Fruit fly (Drosophila melanogaster): ENCODE data around the gene smg.

The smg gene

DNA sequence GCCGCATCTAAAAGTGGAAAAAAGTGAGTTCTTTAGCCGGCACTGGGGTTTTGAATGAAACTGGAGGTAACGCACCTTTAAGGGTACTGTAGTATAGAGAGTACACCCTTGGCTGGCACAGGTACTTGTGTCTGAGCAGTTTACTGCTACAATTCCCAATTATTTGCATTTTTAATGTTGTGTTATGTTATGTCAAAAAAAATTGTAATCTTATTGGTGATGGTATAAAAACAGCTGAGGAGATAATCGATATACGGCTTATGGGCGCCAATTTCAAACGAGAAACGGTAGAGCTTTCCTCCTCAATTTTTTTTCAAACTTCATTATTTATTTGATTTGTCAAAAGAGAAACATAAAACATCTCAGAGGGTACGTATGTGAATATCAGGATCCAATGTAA is 33.3 kb downstream of the smg start, which contains the start of gene ValRS-m:
ValRS-m (minus strand) TSS at position 312 of the 400 bp plus-strand sequence.
- TF ChIP-seq bab1 (GFP tag; optimal IDR thresholded peaks at IDR 0.05), result no peak
- TF ChIP-seq CG11617 (GFP tag; optimal IDR thresholded peaks at IDR 0.05), result no peak
- no peak for TF ChIP-seq Mnt (GFP tag; optimal IDR thresholded peaks at IDR 0.05)
- no peak for TF ChIP-seq CG5204 (GFP tag; optimal IDR thresholded peaks at IDR 0.05)
- TF ChIP-seq ovo (GFP tag; optimal IDR thresholded peaks at IDR 0.05), result no peak
- no peak for TF ChIP-seq CG7045 (GFP tag; optimal IDR thresholded peaks at IDR 0.05)
- no peak for TF ChIP-seq Clk (GFP tag; optimal IDR thresholded peaks at IDR 0.05)
- no peak for TF ChIP-seq CG1620 (GFP tag; optimal IDR thresholded peaks at IDR 0.05)
- no peak for TF ChIP-seq CG33017 (tag; optimal IDR thresholded peaks at IDR 0.05)
- TF ChIP-seq CG7101 (tag; optimal IDR thresholded peaks at IDR 0.05), result no peak
- no peak for TF ChIP-seq CG14711 (tag; optimal IDR thresholded peaks at IDR 0.05)
- TF ChIP-seq toe (GFP tag; optimal IDR thresholded peaks at IDR 0.05), result no peak
- TF ChIP-seq Crg-1 (GFP tag; optimal IDR thresholded peaks at IDR 0.05), result no peak
- no peak for TF ChIP-seq tj (GFP tag; optimal IDR thresholded peaks at IDR 0.05)
- no peak for TF ChIP-seq kay (GFP tag; ENCODE audit: borderline replicate concordance)
- no peak for TF ChIP-seq Hr96 (GFP tag; optimal IDR thresholded peaks at IDR 0.05)

DNA sequence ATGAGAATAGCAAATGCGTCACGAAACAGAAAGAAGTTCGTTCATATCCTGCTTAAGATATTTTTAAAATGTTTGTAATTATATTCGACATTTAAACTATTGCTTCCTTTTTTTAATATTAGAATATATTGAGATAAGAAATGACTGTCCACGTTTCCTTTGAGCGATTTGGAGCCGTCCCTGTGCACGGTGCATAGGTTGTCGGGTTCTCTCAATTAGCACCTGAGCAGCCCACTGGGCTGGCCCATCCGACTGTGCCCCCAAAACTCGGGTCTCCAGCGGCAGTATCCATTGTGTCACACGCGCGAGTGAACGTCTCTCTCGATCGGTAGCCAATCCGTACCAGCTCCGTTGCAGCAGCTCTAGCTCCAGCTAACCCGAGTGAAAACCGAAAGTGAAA is 39.2 kb downstream of the smg start, which contains the start of gene CG13313:
CG13313 (plus strand) TSS at position 301 of the 400 bp plus-strand sequence.
- TF ChIP-seq CG7101 (tag; optimal IDR thresholded peaks at IDR 0.05) (no peak), CG14711 (tag; optimal IDR thresholded peaks at IDR 0.05) (no peak), CG12768 (GFP tag; optimal IDR thresholded peaks at IDR 0.05) (no peak), CG33017 (tag; optimal IDR thresholded peaks at IDR 0.05) (no peak)

DNA sequence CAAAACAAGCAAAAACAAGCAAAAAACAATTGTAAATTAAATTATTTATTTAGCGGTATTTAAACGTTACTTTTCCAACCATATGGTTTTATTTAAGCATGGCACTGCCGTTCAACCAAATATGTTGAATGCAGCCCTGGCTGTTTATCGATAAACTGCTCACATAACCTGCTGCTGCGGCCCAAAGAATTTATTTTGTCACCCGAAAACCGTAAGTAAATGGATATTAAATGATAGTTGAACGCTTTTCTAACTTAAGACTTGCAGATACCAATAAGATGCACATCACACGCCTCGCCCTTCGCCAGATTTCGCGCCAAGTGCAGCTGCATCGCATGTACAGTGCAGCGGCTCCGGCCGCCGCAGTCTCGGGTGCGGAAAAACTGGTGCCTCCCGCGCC is 41.1 kb downstream of the smg start, which contains the start of gene mRpL12:
mRpL12 (plus strand) TSS at position 123 of the 400 bp plus-strand sequence.
- TF ChIP-seq kay (GFP tag; ENCODE audit: borderline replicate concordance), result peak; percentile 4
- TF ChIP-seq Crg-1 (GFP tag; optimal IDR thresholded peaks at IDR 0.05), result no peak
- TF ChIP-seq Mnt (GFP tag; optimal IDR thresholded peaks at IDR 0.05), result peak; percentile 4

DNA sequence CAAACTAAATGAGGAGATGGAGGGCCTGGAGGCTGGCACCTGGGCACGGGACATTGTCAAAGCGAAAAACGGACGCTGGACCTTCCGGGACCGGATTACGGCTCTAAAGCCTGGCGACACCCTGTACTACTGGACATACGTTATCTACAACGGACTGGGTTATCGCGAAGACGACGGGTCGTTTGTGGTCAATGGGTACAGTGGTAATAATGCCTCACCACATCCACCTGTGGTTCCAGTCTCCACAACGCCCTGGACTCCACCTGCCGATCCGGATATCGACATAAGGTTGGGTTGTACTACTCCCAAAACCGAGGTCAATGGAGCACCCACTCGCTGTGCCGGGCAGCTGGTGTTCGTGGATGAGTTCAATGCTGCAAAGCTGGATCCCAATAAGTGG is 42.6 kb downstream of the smg start:
- TF ChIP-seq Hr96 (GFP tag; optimal IDR thresholded peaks at IDR 0.05) (no peak), CG14711 (tag; optimal IDR thresholded peaks at IDR 0.05) (no peak), CG1620 (GFP tag; optimal IDR thresholded peaks at IDR 0.05) (no peak), Mnt (GFP tag; optimal IDR thresholded peaks at IDR 0.05) (no peak), cic (GFP tag; optimal IDR thresholded peaks at IDR 0.05) (no peak), pad (GFP tag; optimal IDR thresholded peaks at IDR 0.05) (no peak), Clk (GFP tag; optimal IDR thresholded peaks at IDR 0.05) (no peak), CG12768 (GFP tag; optimal IDR thresholded peaks at IDR 0.05) (no peak), ovo (GFP tag; optimal IDR thresholded peaks at IDR 0.05) (no peak), Crg-1 (GFP tag; optimal IDR thresholded peaks at IDR 0.05) (no peak), CG5204 (GFP tag; optimal IDR thresholded peaks at IDR 0.05) (no peak), CG33017 (tag; optimal IDR thresholded peaks at IDR 0.05) (no peak), cnc (optimal IDR thresholded peaks at IDR 0.05) (no peak), tj (GFP tag; optimal IDR thresholded peaks at IDR 0.05) (no peak)

DNA sequence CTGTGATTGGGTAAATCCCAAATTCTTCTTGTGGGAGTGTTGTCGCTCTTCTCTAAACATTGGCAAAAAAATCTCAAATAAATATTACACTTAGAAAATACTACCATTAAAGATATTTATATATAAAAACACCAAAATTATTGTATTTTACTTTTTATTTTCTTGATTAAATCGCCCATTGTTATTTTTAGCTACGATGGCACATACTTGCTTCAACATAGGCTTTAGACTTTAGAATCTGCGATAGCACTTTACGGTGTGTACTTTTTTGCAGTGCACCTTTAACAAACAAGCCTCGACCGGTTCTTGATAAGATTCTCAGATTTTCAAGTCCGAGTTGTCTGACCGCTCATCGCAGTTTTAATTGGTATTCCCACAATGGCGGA is 43.1 kb downstream of the smg start, which contains the start of gene GNBP3:
GNBP3 (plus strand) TSS at position 374 of the 386 bp plus-strand sequence.
- TF ChIP-seq CG14711 (tag; optimal IDR thresholded peaks at IDR 0.05) (peak; percentile 43), ovo (GFP tag; optimal IDR thresholded peaks at IDR 0.05) (no peak), CG7045 (GFP tag; optimal IDR thresholded peaks at IDR 0.05) (peak; percentile 44), pad (GFP tag; optimal IDR thresholded peaks at IDR 0.05) (no peak), CG7101 (tag; optimal IDR thresholded peaks at IDR 0.05) (peak; percentile 62), cic (GFP tag; optimal IDR thresholded peaks at IDR 0.05) (peak; percentile 10), CG1620 (GFP tag; optimal IDR thresholded peaks at IDR 0.05) (no peak), Crg-1 (GFP tag; optimal IDR thresholded peaks at IDR 0.05) (no peak), Mnt (GFP tag; optimal IDR thresholded peaks at IDR 0.05) (no peak), toe (GFP tag; optimal IDR thresholded peaks at IDR 0.05) (no peak), CG33017 (tag; optimal IDR thresholded peaks at IDR 0.05) (peak; percentile 76), CG5204 (GFP tag; optimal IDR thresholded peaks at IDR 0.05) (no peak), Hr96 (GFP tag; optimal IDR thresholded peaks at IDR 0.05) (no peak), tj (GFP tag; optimal IDR thresholded peaks at IDR 0.05) (no peak), cnc (optimal IDR thresholded peaks at IDR 0.05) (no peak), CG11617 (GFP tag; optimal IDR thresholded peaks at IDR 0.05) (no peak), bab1 (GFP tag; optimal IDR thresholded peaks at IDR 0.05) (no peak), CG12768 (GFP tag; optimal IDR thresholded peaks at IDR 0.05) (peak; percentile 71), kay (GFP tag; ENCODE audit: borderline replicate concordance) (peak; percentile 90), Clk (GFP tag; optimal IDR thresholded peaks at IDR 0.05) (peak; percentile 20)

DNA sequence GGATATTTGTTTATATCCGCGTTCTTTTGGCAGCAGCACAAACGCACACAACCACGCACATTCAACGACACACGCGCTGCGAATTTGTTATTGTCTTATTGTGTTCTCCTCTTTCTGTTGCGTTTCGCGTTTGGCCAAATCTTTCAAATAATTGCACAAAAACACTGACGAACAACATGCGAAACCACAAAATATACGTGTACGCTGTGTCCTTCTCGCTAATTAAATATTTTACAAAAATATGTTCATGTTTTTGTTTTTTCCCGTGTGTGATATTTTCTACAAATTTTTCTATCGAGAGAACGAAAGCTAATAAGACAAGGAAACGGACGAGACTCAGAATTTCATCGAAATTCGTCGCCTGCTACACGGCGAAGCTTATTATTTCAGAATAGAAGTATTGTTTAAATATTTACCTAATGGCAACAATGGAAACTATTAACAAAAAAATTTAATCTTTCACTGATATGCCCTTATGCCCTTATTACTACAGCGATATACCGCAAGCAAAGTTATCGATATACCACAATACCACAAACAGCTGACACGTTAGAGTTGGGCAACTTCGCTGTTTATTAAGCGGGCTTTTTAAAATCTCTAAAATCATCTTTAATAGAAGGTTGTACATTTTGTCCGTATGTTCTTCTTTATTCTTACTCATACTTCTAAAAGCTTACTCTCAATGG is 43.7 kb downstream of the smg start, which contains the start of the genes CG43783 and orb2:
CG43783 (minus strand) TSS at position 311 of the 686 bp plus-strand sequence.
orb2 (minus strand) TSS at position 502 of the 686 bp plus-strand sequence.
- TF ChIP-seq CG7101 (tag; optimal IDR thresholded peaks at IDR 0.05) (no peak), CG33017 (tag; optimal IDR thresholded peaks at IDR 0.05) (no peak), toe (GFP tag; optimal IDR thresholded peaks at IDR 0.05) (no peak), bab1 (GFP tag; optimal IDR thresholded peaks at IDR 0.05) (peak; percentile 19), CG11617 (GFP tag; optimal IDR thresholded peaks at IDR 0.05) (no peak), kay (GFP tag; ENCODE audit: borderline replicate concordance) (no peak), CG5204 (GFP tag; optimal IDR thresholded peaks at IDR 0.05) (no peak), CG1620 (GFP tag; optimal IDR thresholded peaks at IDR 0.05) (no peak), pad (GFP tag; optimal IDR thresholded peaks at IDR 0.05) (no peak), Mnt (GFP tag; optimal IDR thresholded peaks at IDR 0.05) (no peak), CG12768 (GFP tag; optimal IDR thresholded peaks at IDR 0.05) (no peak), CG14711 (tag; optimal IDR thresholded peaks at IDR 0.05) (no peak), cic (GFP tag; optimal IDR thresholded peaks at IDR 0.05) (peak; percentile 62), Hr96 (GFP tag; optimal IDR thresholded peaks at IDR 0.05) (no peak), tj (GFP tag; optimal IDR thresholded peaks at IDR 0.05) (no peak)
